Fruit fly (Drosophila melanogaster) whole organism, embryonic: ENCODE measurements around the gene Rab26.

ENCODE experiments used
- Aef1 ChIP-seq: fragments of 200-800 bp; sonication (Bioruptor generic); IDR thresholded peaks from 3 replicates; pipeline ENCODE4 v1.3.6; 2022; ENCODE audit warnings: missing biosample characterization, missing genetic modification characterization
- B-H2 ChIP-seq: fragments of 200-800 bp; sonication (Bioruptor generic); optimal IDR thresholded peaks from 2 replicates; lab custom pipeline; 2018; ENCODE audit warnings: missing biosample characterization, mild to moderate bottlenecking, missing genetic modification characterization
- CG12391 ChIP-seq: fragments of 200-800 bp; sonication (Bioruptor generic); optimal IDR thresholded peaks from 3 replicates; lab custom pipeline; 2018; ENCODE audit warnings: missing biosample characterization, mild to moderate bottlenecking, missing genetic modification characterization, moderate library complexity
- CG12769 ChIP-seq: fragments of 200-800 bp; sonication (Bioruptor generic); optimal IDR thresholded peaks from 2 replicates; lab custom pipeline; 2019; ENCODE audit warnings: missing biosample characterization, mild to moderate bottlenecking, missing genetic modification characterization, moderate library complexity
- CG13296 ChIP-seq: fragments of 200-800 bp; sonication (Bioruptor generic); optimal IDR thresholded peaks from 3 replicates; lab custom pipeline; 2018; ENCODE audit warnings: missing biosample characterization, mild to moderate bottlenecking, missing genetic modification characterization
- CG13424 ChIP-seq: fragments of 200-800 bp; sonication (Bioruptor generic); optimal IDR thresholded peaks from 2 replicates; lab custom pipeline; 2019; ENCODE audit warnings: missing biosample characterization, mild to moderate bottlenecking, missing genetic modification characterization, moderate library complexity
- CG13775 ChIP-seq: fragments of 200-800 bp; sonication (Bioruptor generic); optimal IDR thresholded peaks from 3 replicates; lab custom pipeline; 2017; ENCODE audit warnings: missing biosample characterization, mild to moderate bottlenecking, missing genetic modification characterization
- CG15269 ChIP-seq: fragments of 200-800 bp; sonication (Bioruptor generic); optimal IDR thresholded peaks from 2 replicates; lab custom pipeline; 2018; ENCODE audit warnings: missing biosample characterization, mild to moderate bottlenecking, missing genetic modification characterization, moderate library complexity
- CG15514 ChIP-seq: fragments of 200-800 bp; sonication (Bioruptor generic); optimal IDR thresholded peaks from 3 replicates; lab custom pipeline; 2017; ENCODE audit warnings: missing biosample characterization, missing genetic modification characterization, mild to moderate bottlenecking, moderate library complexity, missing genetic modification reagents
- CG17361 ChIP-seq: fragments of 200-800 bp; sonication (Bioruptor generic); IDR thresholded peaks from 3 replicates; pipeline ENCODE4 v1.3.6; 2022; ENCODE audit warnings: missing biosample characterization, missing genetic modification characterization
- CG17385 ChIP-seq: fragments of 200-800 bp; sonication (Bioruptor generic); optimal IDR thresholded peaks from 3 replicates; lab custom pipeline; 2018; ENCODE audit warnings: missing biosample characterization, mild to moderate bottlenecking, missing genetic modification characterization
- CG17568 ChIP-seq: fragments of 200-800 bp; sonication (Bioruptor generic); optimal IDR thresholded peaks from 2 replicates; lab custom pipeline; 2018; ENCODE audit warnings: missing biosample characterization, mild to moderate bottlenecking, missing genetic modification characterization, moderate library complexity
- CG18619 ChIP-seq: fragments of 200-800 bp; sonication (Bioruptor generic); optimal IDR thresholded peaks from 3 replicates; lab custom pipeline; 2017; ENCODE audit warnings: missing biosample characterization, mild to moderate bottlenecking, missing genetic modification characterization
- CG30403 ChIP-seq: fragments of 200-800 bp; sonication (Bioruptor generic); optimal IDR thresholded peaks from 3 replicates; lab custom pipeline; 2016; ENCODE audit warnings: missing biosample characterization, missing genetic modification characterization
- CG31441 ChIP-seq: fragments of 200-800 bp; sonication (Bioruptor generic); IDR thresholded peaks from 2 replicates; pipeline ENCODE4 v1.3.6; 2022; ENCODE audit warnings: missing biosample characterization, missing genetic modification characterization
- CG7839 ChIP-seq: fragments of 200-800 bp; sonication (Bioruptor generic); optimal IDR thresholded peaks from 3 replicates; lab custom pipeline; 2018; ENCODE audit warnings: missing biosample characterization, mild to moderate bottlenecking, missing genetic modification characterization, moderate library complexity
- CG8478 ChIP-seq: fragments of >200 bp; optimal IDR thresholded peaks from 2 replicates; lab custom pipeline; 2018
- CG9727 ChIP-seq: fragments of 200-800 bp; sonication (Bioruptor generic); optimal IDR thresholded peaks from 3 replicates; lab custom pipeline; 2017; ENCODE audit warnings: missing biosample characterization, mild to moderate bottlenecking, missing genetic modification characterization
- D19A ChIP-seq: fragments of 200-800 bp; optimal IDR thresholded peaks from 3 replicates; lab custom pipeline; 2019; ENCODE audit warnings: missing biosample characterization, mild to moderate bottlenecking, missing genetic modification characterization, moderate library complexity
- Dek ChIP-seq: fragments of 200-800 bp; sonication (Bioruptor generic); optimal IDR thresholded peaks from 3 replicates; lab custom pipeline; 2019; ENCODE audit warnings: missing biosample characterization, mild to moderate bottlenecking, missing genetic modification characterization, moderate library complexity
- Doc3 ChIP-seq: fragments of 200-800 bp; sonication (Bioruptor generic); IDR thresholded peaks from 3 replicates; pipeline ENCODE4 v1.3.6; 2022; ENCODE audit warnings: missing biosample characterization, missing genetic modification characterization; ENCODE audit not compliant: partially characterized antibody
- Eip74EF ChIP-seq, 2 experiments: fragments of 200-800 bp in 1 of 2; fragments of >200 bp in 1 of 2; sonication (Bioruptor generic) in 1 of 2; optimal IDR thresholded peaks; 2 replicates each; lab custom pipeline; 2017 to 2019; ENCODE audit warnings: missing biosample characterization in 2 of 2, missing genetic modification characterization in 2 of 2, mild to moderate bottlenecking in 1 of 2, moderate library complexity in 1 of 2
- Ets65A ChIP-seq: fragments of 200-800 bp; sonication (Bioruptor generic); peaks from one replicate; lab custom pipeline; 2016; ENCODE audit warnings: missing biosample characterization, missing genetic modification characterization
- Fer3 ChIP-seq: fragments of 200-800 bp; sonication (Bioruptor generic); optimal IDR thresholded peaks from 2 replicates; lab custom pipeline; 2018; ENCODE audit warnings: missing biosample characterization, mild to moderate bottlenecking, missing genetic modification characterization, moderate library complexity
- Gug ChIP-seq: fragments of 200-800 bp; sonication (Bioruptor generic); IDR thresholded peaks from 4 replicates; pipeline ENCODE4 v1.3.6; 2022; ENCODE audit warnings: missing biosample characterization, missing genetic modification characterization
- HLH54F ChIP-seq: fragments of 200-800 bp; sonication (Bioruptor generic); optimal IDR thresholded peaks from 3 replicates; lab custom pipeline; 2016; ENCODE audit warnings: missing biosample characterization, missing genetic modification characterization
- Hey ChIP-seq: fragments of 200-800 bp; sonication (Bioruptor generic); optimal IDR thresholded peaks from 3 replicates; lab custom pipeline; 2018; ENCODE audit warnings: missing biosample characterization, mild to moderate bottlenecking, missing genetic modification characterization
- Hsf ChIP-seq: fragments of 200-800 bp; sonication (Bioruptor generic); optimal IDR thresholded peaks from 3 replicates; lab custom pipeline; 2016; ENCODE audit warnings: missing biosample characterization, missing genetic modification characterization
- Med ChIP-seq: fragments of 200-800 bp; sonication (Bioruptor generic); peaks from one replicate; lab custom pipeline; 2016; ENCODE audit warnings: missing biosample characterization, missing genetic modification characterization, mild to moderate bottlenecking, inconsistent platforms, moderate library complexity
- Meics ChIP-seq: fragments of 200-800 bp; sonication (Bioruptor generic); optimal IDR thresholded peaks from 2 replicates; lab custom pipeline; 2017; ENCODE audit warnings: missing biosample characterization, mild to moderate bottlenecking, missing genetic modification characterization
- Oli ChIP-seq: fragments of 200-800 bp; sonication (Bioruptor generic); optimal IDR thresholded peaks from 2 replicates; lab custom pipeline; 2018; ENCODE audit warnings: missing biosample characterization, mild to moderate bottlenecking, missing genetic modification characterization, moderate library complexity
- Optix ChIP-seq: fragments of 200-800 bp; sonication (Bioruptor generic); IDR thresholded peaks from 3 replicates; pipeline ENCODE4 v1.3.6; 2022; ENCODE audit warnings: missing biosample characterization, missing genetic modification characterization
- Pdp1 ChIP-seq, 2 experiments: fragments of 200-800 bp; sonication (Bioruptor generic); optimal IDR thresholded peaks; 3 replicates each; lab custom pipeline; 2016; ENCODE audit warnings: missing biosample characterization in 2 of 2, missing genetic modification characterization in 2 of 2, mild to moderate bottlenecking in 1 of 2, moderate library complexity in 1 of 2
- crc ChIP-seq: fragments of 200-800 bp; sonication (Bioruptor generic); optimal IDR thresholded peaks from 2 replicates; lab custom pipeline; 2016; ENCODE audit warnings: missing biosample characterization, missing genetic modification characterization
- cwo ChIP-seq: fragments of 200-800 bp; sonication (Bioruptor generic); optimal IDR thresholded peaks from 3 replicates; lab custom pipeline; 2017; ENCODE audit warnings: missing biosample characterization, missing genetic modification characterization, mild to moderate bottlenecking, moderate library complexity, missing genetic modification reagents
- dmrt99B ChIP-seq: fragments of 200-800 bp; sonication (Bioruptor generic); optimal IDR thresholded peaks from 2 replicates; lab custom pipeline; 2018; ENCODE audit warnings: missing biosample characterization, mild to moderate bottlenecking, missing genetic modification characterization, moderate library complexity
- fd3F ChIP-seq: fragments of 200-800 bp; sonication (Bioruptor generic); optimal IDR thresholded peaks from 2 replicates; lab custom pipeline; 2018; ENCODE audit warnings: missing biosample characterization, mild to moderate bottlenecking, missing genetic modification characterization, moderate library complexity
- fu2 ChIP-seq: fragments of 200-800 bp; sonication (Bioruptor generic); optimal IDR thresholded peaks from 2 replicates; lab custom pipeline; 2016; ENCODE audit warnings: missing biosample characterization, missing genetic modification characterization
- gcm ChIP-seq: fragments of 200-800 bp; sonication (Bioruptor generic); optimal IDR thresholded peaks from 2 replicates; lab custom pipeline; 2019; ENCODE audit warnings: missing biosample characterization, mild to moderate bottlenecking, missing genetic modification characterization, moderate library complexity
- ind ChIP-seq: fragments of 200-800 bp; sonication (Bioruptor generic); optimal IDR thresholded peaks from 3 replicates; lab custom pipeline; 2016; ENCODE audit warnings: missing biosample characterization, missing genetic modification characterization
- klu ChIP-seq: fragments of 200-800 bp; sonication (Bioruptor generic); IDR thresholded peaks from 2 replicates; pipeline ENCODE4 v1.3.6; 2022; ENCODE audit warnings: missing biosample characterization, missing genetic modification characterization
- lab ChIP-seq: fragments of 200-800 bp; sonication (Bioruptor generic); optimal IDR thresholded peaks from 3 replicates; lab custom pipeline; 2017; ENCODE audit warnings: missing biosample characterization, missing genetic modification characterization, mild to moderate bottlenecking, moderate library complexity, missing genetic modification reagents
- mam ChIP-seq: fragments of 200-800 bp; sonication (Bioruptor generic); optimal IDR thresholded peaks from 3 replicates; lab custom pipeline; 2016; ENCODE audit warnings: missing biosample characterization, missing genetic modification characterization
- nom ChIP-seq: fragments of 200-800 bp; sonication (Bioruptor generic); optimal IDR thresholded peaks from 2 replicates; lab custom pipeline; 2017; ENCODE audit warnings: missing biosample characterization, missing genetic modification characterization, mild to moderate bottlenecking, moderate library complexity, missing genetic modification reagents
- odd ChIP-seq: fragments of 200-800 bp; sonication (Bioruptor generic); optimal IDR thresholded peaks from 2 replicates; lab custom pipeline; 2017; ENCODE audit warnings: missing biosample characterization, mild to moderate bottlenecking, missing genetic modification characterization
- org-1 ChIP-seq: fragments of 200-800 bp; sonication (Bioruptor generic); optimal IDR thresholded peaks from 2 replicates; lab custom pipeline; 2017; ENCODE audit warnings: missing biosample characterization, missing genetic modification characterization
- seq ChIP-seq: fragments of 200-800 bp; sonication (Bioruptor generic); IDR thresholded peaks from 2 replicates; pipeline ENCODE4 v1.3.6; 2022; ENCODE audit warnings: missing biosample characterization, missing genetic modification characterization
- tgo ChIP-seq: fragments of 200-800 bp; sonication (Bioruptor generic); IDR thresholded peaks from 3 replicates; pipeline ENCODE4 v1.3.6; 2022; ENCODE audit warnings: missing biosample characterization, missing genetic modification characterization
- tin ChIP-seq: fragments of 200-800 bp; sonication (Bioruptor generic); optimal IDR thresholded peaks from 3 replicates; lab custom pipeline; 2016; ENCODE audit warnings: missing biosample characterization, missing genetic modification characterization

Rab26 gene

DNA sequence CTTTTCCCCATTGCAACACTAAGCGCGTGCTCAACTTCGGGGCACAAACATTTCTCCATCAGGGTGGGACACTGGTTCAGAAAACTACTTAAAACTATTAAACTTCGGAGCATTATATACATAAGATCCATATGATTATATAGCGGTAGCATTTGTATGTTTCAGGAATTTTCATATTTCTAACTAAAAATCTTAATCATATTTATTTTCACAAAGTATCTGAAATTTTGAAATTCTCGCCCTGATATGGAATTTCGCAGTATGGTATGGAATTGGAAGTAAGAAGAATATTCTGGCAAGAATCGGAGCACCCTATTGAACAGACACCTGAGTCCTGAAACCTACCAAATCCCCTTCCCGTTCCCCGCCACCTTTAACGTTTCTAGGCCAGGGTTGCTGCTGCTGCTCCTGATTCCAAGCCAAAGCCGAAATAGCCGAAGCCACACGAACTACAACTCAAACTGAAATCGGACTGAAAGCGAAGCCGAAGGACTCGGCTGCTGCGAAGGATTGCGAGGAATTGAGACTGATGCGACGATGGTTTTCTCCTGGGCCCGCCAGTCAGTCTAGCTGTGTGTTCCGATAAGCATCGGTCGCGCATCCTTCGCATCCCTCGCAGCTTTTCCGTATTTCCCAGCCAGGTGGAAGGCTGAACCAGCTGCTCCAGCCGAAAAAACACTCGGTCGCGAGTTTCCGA, 3.4 kb downstream of the Rab26 start:
- TF ChIP-seq CG17385 (GFP tag; lab: Kevin White, UChicago) = peak; percentile 30
- TF ChIP-seq CG12391 = peak; percentile 43
- TF ChIP-seq B-H2 (GFP tag; lab: Kevin White, UChicago) = peak; percentile 4
- TF ChIP-seq Meics = peak; percentile 69
- peak; percentile 56 for TF ChIP-seq dmrt99B (tag; lab: Kevin White, UChicago)
- peak; percentile 10 for TF ChIP-seq CG30403
- TF ChIP-seq CG15269 (tag; lab: Kevin White, UChicago) = peak; percentile 51
- peak; percentile 49 for TF ChIP-seq CG12769 (tag; lab: Kevin White, UChicago)
- TF ChIP-seq cwo (GFP tag; lab: Kevin White, UChicago) = peak; percentile 24
- no peak for TF ChIP-seq tgo
- peak; percentile 0 for TF ChIP-seq Hsf (GFP tag; lab: Kevin White, UChicago)
- TF ChIP-seq Ets65A (GFP tag; lab: Kevin White, UChicago) = peak; percentile 14
- peak; percentile 58 for TF ChIP-seq CG13296 (GFP tag; lab: Kevin White, UChicago)
- no peak for TF ChIP-seq Doc3
- peak; percentile 5 for TF ChIP-seq org-1 (GFP tag; lab: Kevin White, UChicago)
- TF ChIP-seq klu (GFP tag; lab: Robert Waterston, UW) = no peak
- TF ChIP-seq CG31441 (GFP tag; lab: Robert Waterston, UW) = no peak
- TF ChIP-seq CG15514 = peak; percentile 49
- TF ChIP-seq mam (GFP tag; lab: Kevin White, UChicago) = no peak
- no peak for TF ChIP-seq gcm
- TF ChIP-seq lab = peak; percentile 73
- no peak for TF ChIP-seq Gug (GFP tag; lab: Robert Waterston, UW)
- no peak for TF ChIP-seq nom
- no peak for TF ChIP-seq Pdp1 (GFP tag; optimal IDR thresholded peaks at IDR 0.05; lab: Kevin White, UChicago)
- peak; percentile 53 for TF ChIP-seq CG13424 (tag; lab: Kevin White, UChicago)
- TF ChIP-seq HLH54F = peak; percentile 7
- TF ChIP-seq Oli (tag; lab: Kevin White, UChicago) = peak; percentile 37
- TF ChIP-seq CG9727 (GFP tag; lab: Kevin White, UChicago) = peak; percentile 20
- peak; percentile 11 for TF ChIP-seq ind (GFP tag; lab: Kevin White, UChicago)
- no peak for TF ChIP-seq odd (GFP tag; lab: Kevin White, UChicago)
- TF ChIP-seq Eip74EF (GFP tag; optimal IDR thresholded peaks at IDR 0.05; lab: Kevin White, UChicago) = no peak
- no peak for TF ChIP-seq Hey (tag; lab: Kevin White, UChicago)
- TF ChIP-seq crc (GFP tag; lab: Kevin White, UChicago) = no peak
- TF ChIP-seq seq (GFP tag; lab: Robert Waterston, UW) = 0 out of 2 replicates have a peak, but pooled peaks have one; percentile 11
- TF ChIP-seq fd3F (GFP tag; lab: Kevin White, UChicago) = peak; percentile 28
- TF ChIP-seq CG7839 (tag; lab: Kevin White, UChicago) = peak; percentile 49
- no peak for TF ChIP-seq CG8478 (lab: Kevin White, UChicago)
- TF ChIP-seq Aef1 (GFP tag; lab: Robert Waterston, UW) = no peak
- no peak for TF ChIP-seq Optix (GFP tag; lab: Robert Waterston, UW)
- TF ChIP-seq CG18619 (GFP tag; lab: Kevin White, UChicago) = peak; percentile 7
- peak; percentile 46 for TF ChIP-seq CG17568 (GFP tag; lab: Kevin White, UChicago)
- peak; percentile 44 for TF ChIP-seq Dek (tag; lab: Kevin White, UChicago)
- peak; percentile 1 for TF ChIP-seq CG13775
- no peak for TF ChIP-seq tin (GFP tag; lab: Kevin White, UChicago)
- TF ChIP-seq Fer3 = peak; percentile 25
- peak; percentile 6 for TF ChIP-seq D19A (tag; lab: Kevin White, UChicago)
- TF ChIP-seq CG17361 (GFP tag; lab: Robert Waterston, UW) = no peak
- peak; percentile 14 for TF ChIP-seq fu2
- TF ChIP-seq Med = peak; percentile 2
